Fruit fly (Drosophila melanogaster) whole organism, prepupa: Measurements from ENCODE around the gene Polr1B.

Experiments used
- Blimp-1 ChIP-seq: fragments of 200-800 bp; sonication (Bioruptor generic); optimal IDR thresholded peaks from 3 replicates; lab custom pipeline; 2017; ENCODE audit warnings: missing biosample characterization, missing genetic modification characterization, mild to moderate bottlenecking, moderate library complexity, missing genetic modification reagents
- CG10631 ChIP-seq: fragments of 200-800 bp; sonication (Bioruptor generic); optimal IDR thresholded peaks from 2 replicates; lab custom pipeline; 2016; ENCODE audit warnings: missing biosample characterization, missing genetic modification characterization
- CG10669 ChIP-seq: fragments of 200-800 bp; sonication (Bioruptor generic); optimal IDR thresholded peaks from 3 replicates; lab custom pipeline; 2018; ENCODE audit warnings: missing biosample characterization, mild to moderate bottlenecking, missing genetic modification characterization, moderate library complexity
- CG11294 ChIP-seq: fragments of 200-800 bp; sonication (Bioruptor generic); IDR thresholded peaks from 2 replicates; pipeline ENCODE4 v1.3.6; 2022; ENCODE audit warnings: missing biosample characterization, missing genetic modification characterization
- CG11762 ChIP-seq: fragments of 200-800 bp; sonication (Bioruptor generic); optimal IDR thresholded peaks from 3 replicates; lab custom pipeline; 2016; ENCODE audit warnings: missing biosample characterization, missing genetic modification characterization; ENCODE audit not compliant: insufficient read depth
- CG11902 ChIP-seq: fragments of 200-800 bp; sonication (Bioruptor generic); optimal IDR thresholded peaks from 3 replicates; lab custom pipeline; 2016; ENCODE audit warnings: missing biosample characterization, missing genetic modification characterization
- CG1621 ChIP-seq: fragments of 200-800 bp; sonication (Bioruptor generic); optimal IDR thresholded peaks from 3 replicates; lab custom pipeline; 2018; ENCODE audit warnings: missing biosample characterization, mild to moderate bottlenecking, missing genetic modification characterization
- CG16779 ChIP-seq: fragments of 200-800 bp; sonication (Bioruptor generic); optimal IDR thresholded peaks from 3 replicates; lab custom pipeline; 2017; ENCODE audit warnings: missing biosample characterization, mild to moderate bottlenecking, missing genetic modification characterization
- CG3032 ChIP-seq: fragments of 200-800 bp; optimal IDR thresholded peaks from 2 replicates; lab custom pipeline; 2019; ENCODE audit warnings: missing biosample characterization, mild to moderate bottlenecking, missing genetic modification characterization, moderate library complexity
- CG31627 ChIP-seq: fragments of 200-800 bp; sonication (Bioruptor generic); optimal IDR thresholded peaks from 3 replicates; lab custom pipeline; 2016; ENCODE audit warnings: missing biosample characterization, missing genetic modification characterization
- CG32006 ChIP-seq: fragments of 200-800 bp; sonication (Bioruptor generic); optimal IDR thresholded peaks from 3 replicates; lab custom pipeline; 2017; ENCODE audit warnings: missing biosample characterization, mild to moderate bottlenecking, missing genetic modification characterization
- CG3919 ChIP-seq: fragments of 200-800 bp; sonication (Bioruptor generic); optimal IDR thresholded peaks from 3 replicates; lab custom pipeline; 2016; ENCODE audit warnings: missing biosample characterization, missing genetic modification characterization
- CG4318 ChIP-seq: fragments of 200-800 bp; sonication (Bioruptor generic); optimal IDR thresholded peaks from 3 replicates; lab custom pipeline; 2017; ENCODE audit warnings: missing biosample characterization, mild to moderate bottlenecking, missing genetic modification characterization
- CG6276 ChIP-seq: fragments of 200-800 bp; sonication (Bioruptor generic); optimal IDR thresholded peaks from 2 replicates; lab custom pipeline; 2017; ENCODE audit warnings: missing biosample characterization, mild to moderate bottlenecking, missing genetic modification characterization
- CG6792 ChIP-seq: fragments of 200-800 bp; sonication (Bioruptor generic); optimal IDR thresholded peaks from 3 replicates; lab custom pipeline; 2016; ENCODE audit warnings: missing biosample characterization, missing genetic modification characterization
- CG6808 ChIP-seq: fragments of 200-800 bp; sonication (Bioruptor generic); optimal IDR thresholded peaks from 3 replicates; lab custom pipeline; 2017; ENCODE audit warnings: missing biosample characterization, missing genetic modification characterization, mild to moderate bottlenecking, moderate library complexity, missing genetic modification reagents
- CG7368 ChIP-seq: fragments of 200-800 bp; sonication (Bioruptor generic); optimal IDR thresholded peaks from 3 replicates; lab custom pipeline; 2016; ENCODE audit warnings: missing biosample characterization, missing genetic modification characterization
- CG8119 ChIP-seq: fragments of 200-800 bp; sonication (Bioruptor generic); IDR thresholded peaks from 3 replicates; pipeline ENCODE4 v1.3.6; 2022; ENCODE audit warnings: missing biosample characterization, missing genetic modification characterization
- CG8319 ChIP-seq: fragments of 200-800 bp; sonication (Bioruptor generic); optimal IDR thresholded peaks from 3 replicates; lab custom pipeline; 2016; ENCODE audit warnings: missing biosample characterization, missing genetic modification characterization
- CG8632 ChIP-seq: fragments of 200-800 bp; sonication (Bioruptor generic); optimal IDR thresholded peaks from 3 replicates; lab custom pipeline; 2016; ENCODE audit warnings: missing biosample characterization, missing genetic modification characterization
- CG9139 ChIP-seq: fragments of 200-800 bp; sonication (Bioruptor generic); optimal IDR thresholded peaks from 3 replicates; lab custom pipeline; 2017; ENCODE audit warnings: missing biosample characterization, mild to moderate bottlenecking, missing genetic modification characterization
- Eip75B ChIP-seq: fragments of 200-800 bp; sonication (Bioruptor generic); optimal IDR thresholded peaks from 3 replicates; lab custom pipeline; 2016; ENCODE audit warnings: missing biosample characterization, missing genetic modification characterization
- Eip78C ChIP-seq: fragments of 200-800 bp; sonication (Bioruptor generic); peaks from one replicate; lab custom pipeline; 2016; ENCODE audit warnings: missing biosample characterization, missing genetic modification characterization
- Eip93F ChIP-seq: fragments of 200-800 bp; sonication (Bioruptor generic); optimal IDR thresholded peaks from 2 replicates; lab custom pipeline; 2016; ENCODE audit warnings: missing biosample characterization, mild to moderate bottlenecking, missing genetic modification characterization
- Ets21C ChIP-seq: fragments of 200-800 bp; sonication (Bioruptor generic); optimal IDR thresholded peaks from 3 replicates; lab custom pipeline; 2016; ENCODE audit warnings: missing biosample characterization, missing genetic modification characterization
- Ets96B ChIP-seq: fragments of 200-800 bp; optimal IDR thresholded peaks from 2 replicates; lab custom pipeline; 2019; ENCODE audit warnings: missing biosample characterization, mild to moderate bottlenecking, missing genetic modification characterization, moderate library complexity
- Hr38 ChIP-seq: sonication (Bioruptor generic); optimal IDR thresholded peaks from 2 replicates; lab custom pipeline; 2016; ENCODE audit warnings: missing biosample characterization, missing genetic modification characterization
- Hr4 ChIP-seq: fragments of 200-800 bp; sonication (Bioruptor generic); optimal IDR thresholded peaks from 3 replicates; lab custom pipeline; 2016; ENCODE audit warnings: missing biosample characterization, missing genetic modification characterization
- Lpt ChIP-seq: fragments of 200-800 bp; sonication (Bioruptor generic); optimal IDR thresholded peaks from 3 replicates; lab custom pipeline; 2016; ENCODE audit warnings: missing biosample characterization, missing genetic modification characterization
- Met ChIP-seq: fragments of 200-800 bp; sonication (Bioruptor generic); optimal IDR thresholded peaks from 3 replicates; lab custom pipeline; 2016; ENCODE audit warnings: missing biosample characterization, missing genetic modification characterization
- OdsH ChIP-seq: fragments of 200-800 bp; sonication (Bioruptor generic); optimal IDR thresholded peaks from 3 replicates; lab custom pipeline; 2016; ENCODE audit warnings: missing biosample characterization, missing genetic modification characterization
- Sox102F ChIP-seq: fragments of 200-800 bp; sonication (Bioruptor generic); optimal IDR thresholded peaks from 2 replicates; lab custom pipeline; 2016; ENCODE audit warnings: missing biosample characterization, mild to moderate bottlenecking, missing genetic modification characterization
- achi ChIP-seq: fragments of 200-800 bp; sonication (Bioruptor generic); optimal IDR thresholded peaks from 3 replicates; lab custom pipeline; 2016; ENCODE audit warnings: missing biosample characterization, missing genetic modification characterization
- acj6 ChIP-seq: fragments of 200-800 bp; sonication (Bioruptor generic); optimal IDR thresholded peaks from 3 replicates; lab custom pipeline; 2016; ENCODE audit warnings: missing biosample characterization, missing genetic modification characterization
- cyc ChIP-seq: fragments of 200-800 bp; sonication (Bioruptor generic); optimal IDR thresholded peaks from 3 replicates; lab custom pipeline; 2016; ENCODE audit warnings: missing biosample characterization, missing genetic modification characterization
- dac ChIP-seq: fragments of 200-800 bp; sonication (Bioruptor generic); optimal IDR thresholded peaks from 2 replicates; lab custom pipeline; 2017; ENCODE audit warnings: missing biosample characterization, mild to moderate bottlenecking, missing genetic modification characterization
- dsx ChIP-seq: fragments of 200-800 bp; optimal IDR thresholded peaks from 3 replicates; lab custom pipeline; 2019; ENCODE audit warnings: missing biosample characterization, mild to moderate bottlenecking, missing genetic modification characterization, moderate library complexity; ENCODE audit not compliant: poor library complexity, severe bottlenecking
- eg ChIP-seq: fragments of 200-800 bp; sonication (Bioruptor generic); IDR thresholded peaks from 3 replicates; pipeline ENCODE4 v1.3.6; 2022; ENCODE audit warnings: missing biosample characterization, missing genetic modification characterization
- fd85E ChIP-seq: fragments of 200-800 bp; sonication (Bioruptor generic); optimal IDR thresholded peaks from 3 replicates; lab custom pipeline; 2016; ENCODE audit warnings: missing biosample characterization, missing genetic modification characterization
- fkh ChIP-seq: fragments of 200-800 bp; sonication (Bioruptor generic); optimal IDR thresholded peaks from 3 replicates; lab custom pipeline; 2017; ENCODE audit warnings: missing biosample characterization, mild to moderate bottlenecking, missing genetic modification characterization, moderate library complexity
- net ChIP-seq: fragments of 200-800 bp; sonication (Bioruptor generic); optimal IDR thresholded peaks from 3 replicates; lab custom pipeline; 2016; ENCODE audit warnings: missing biosample characterization, missing genetic modification characterization
- spab ChIP-seq: fragments of 200-800 bp; sonication (Bioruptor generic); optimal IDR thresholded peaks from 2 replicates; lab custom pipeline; 2017; ENCODE audit warnings: missing biosample characterization, mild to moderate bottlenecking, missing genetic modification characterization, missing genetic modification reagents
- ss ChIP-seq, 2 experiments: fragments of 200-800 bp; sonication (Bioruptor generic); optimal IDR thresholded peaks; 2 replicates in 1 of 2; 3 replicates in 1 of 2; lab custom pipeline; 2017 to 2018; ENCODE audit warnings: mild to moderate bottlenecking in 2 of 2, missing biosample characterization in 2 of 2, missing genetic modification characterization in 2 of 2, moderate library complexity in 1 of 2
- topi ChIP-seq: fragments of 200-800 bp; sonication (Bioruptor generic); optimal IDR thresholded peaks from 3 replicates; lab custom pipeline; 2016; ENCODE audit warnings: missing biosample characterization, missing genetic modification characterization
- vri ChIP-seq: fragments of 200-800 bp; sonication (Bioruptor generic); optimal IDR thresholded peaks from 3 replicates; lab custom pipeline; 2016; ENCODE audit warnings: missing biosample characterization, mild to moderate bottlenecking, missing genetic modification characterization

Gene Polr1B

dm6 chr2L:368398-369008 is 35.6 kb upstream of the Polr1B start (continued):
- TF ChIP-seq Hr38 (GFP tag; lab: Kevin White, UChicago), result no peak
- TF ChIP-seq OdsH, result no peak
- TF ChIP-seq spab (GFP tag; lab: Kevin White, UChicago), result no peak

- TF ChIP-seq CG10669 (GFP tag; lab: Kevin White, UChicago), result no peak
- TF ChIP-seq, all 60 proteins: peak for 0
Measured at dm6 chr2L:369811-370210, 34.3 kb upstream of the Polr1B start.

- no peak for TF ChIP-seq topi (GFP tag; lab: Kevin White, UChicago)
- no peak for TF ChIP-seq fkh (GFP tag; lab: Kevin White, UChicago)
- TF ChIP-seq OdsH, result no peak
- TF ChIP-seq CG10631 (GFP tag; lab: Kevin White, UChicago), result no peak
- no peak for TF ChIP-seq Ets96B (tag; lab: Kevin White, UChicago)
- no peak for TF ChIP-seq CG6808
- TF ChIP-seq CG1621 (tag; lab: Kevin White, UChicago), result no peak
- no peak for TF ChIP-seq CG8319
Measured at dm6 chr2L:371747-372146, 32.3 kb upstream of the Polr1B start.

dm6 chr2L:377780-378222 is 26.3 kb upstream of the Polr1B start, which contains the start of gene al:
TSS of gene al (plus strand) at chr2L:378112.
- no peak for TF ChIP-seq eg
- TF ChIP-seq CG10669 (GFP tag; lab: Kevin White, UChicago), result no peak
- no peak for TF ChIP-seq Sox102F (GFP tag; lab: Kevin White, UChicago)
- no peak for TF ChIP-seq acj6 (GFP tag; lab: Kevin White, UChicago)
- no peak for TF ChIP-seq vri (GFP tag; lab: Kevin White, UChicago)
- TF ChIP-seq CG10631 (GFP tag; lab: Kevin White, UChicago), result no peak
- no peak for TF ChIP-seq achi (GFP tag; lab: Kevin White, UChicago)
- TF ChIP-seq ss (GFP tag; optimal IDR thresholded peaks at IDR 0.05; lab: Kevin White, UChicago), result peak in 1 of 2 experiments; percentile 45
- no peak for TF ChIP-seq Hr4 (GFP tag; lab: Kevin White, UChicago)
- TF ChIP-seq CG31627 (GFP tag; lab: Kevin White, UChicago), result no peak
- no peak for TF ChIP-seq CG4318 (GFP tag; lab: Kevin White, UChicago)
- no peak for TF ChIP-seq CG9139 (GFP tag; lab: Kevin White, UChicago)
- no peak for TF ChIP-seq CG11762 (GFP tag; lab: Kevin White, UChicago)
- TF ChIP-seq CG8319, result no peak
- no peak for TF ChIP-seq spab (GFP tag; lab: Kevin White, UChicago)
- no peak for TF ChIP-seq Eip75B (GFP tag; lab: Kevin White, UChicago)
- no peak for TF ChIP-seq CG8119
- no peak for TF ChIP-seq net (GFP tag; lab: Kevin White, UChicago)
- no peak for TF ChIP-seq CG11294
- no peak for TF ChIP-seq CG32006 (GFP tag; lab: Kevin White, UChicago)
- no peak for TF ChIP-seq topi (GFP tag; lab: Kevin White, UChicago)
- TF ChIP-seq CG3919 (GFP tag; lab: Kevin White, UChicago), result no peak
- no peak for TF ChIP-seq cyc (GFP tag; lab: Kevin White, UChicago)
- peak; percentile 4 for TF ChIP-seq CG1621 (tag; lab: Kevin White, UChicago)
- no peak for TF ChIP-seq Lpt (GFP tag; lab: Kevin White, UChicago)
- no peak for TF ChIP-seq CG8632 (GFP tag; lab: Kevin White, UChicago)
- no peak for TF ChIP-seq CG7368
- no peak for TF ChIP-seq Eip93F (GFP tag; lab: Kevin White, UChicago)
- TF ChIP-seq CG3032 (tag; lab: Kevin White, UChicago), result no peak
- TF ChIP-seq dsx (GFP tag; lab: Kevin White, UChicago), result peak; percentile 89
- no peak for TF ChIP-seq Blimp-1 (GFP tag; lab: Kevin White, UChicago)
- no peak for TF ChIP-seq Ets21C (GFP tag; lab: Kevin White, UChicago)
- no peak for TF ChIP-seq CG16779 (tag; lab: Kevin White, UChicago)
- no peak for TF ChIP-seq CG11902 (GFP tag; lab: Kevin White, UChicago)
- TF ChIP-seq CG6276 (GFP tag; lab: Kevin White, UChicago), result no peak
- TF ChIP-seq OdsH, result no peak
- no peak for TF ChIP-seq Met
- TF ChIP-seq CG6792 (GFP tag; lab: Kevin White, UChicago), result no peak
- no peak for TF ChIP-seq dac
- no peak for TF ChIP-seq fd85E (GFP tag; lab: Kevin White, UChicago)
- peak; percentile 52 for TF ChIP-seq Eip78C (GFP tag; lab: Kevin White, UChicago)
